Fruit fly (Drosophila melanogaster) whole organism, prepupa: Measurements from ENCODE around the gene CAHbeta.

Source experiments
- Blimp-1 ChIP-seq: fragments of 200-800 bp; sonication (Bioruptor generic); optimal IDR thresholded peaks from 3 replicates; lab custom pipeline; 2017; ENCODE audit warnings: missing biosample characterization, missing genetic modification characterization, mild to moderate bottlenecking, moderate library complexity, missing genetic modification reagents
- CG10631 ChIP-seq: fragments of 200-800 bp; sonication (Bioruptor generic); optimal IDR thresholded peaks from 2 replicates; lab custom pipeline; 2016; ENCODE audit warnings: missing biosample characterization, missing genetic modification characterization
- CG10669 ChIP-seq: fragments of 200-800 bp; sonication (Bioruptor generic); optimal IDR thresholded peaks from 3 replicates; lab custom pipeline; 2018; ENCODE audit warnings: missing biosample characterization, mild to moderate bottlenecking, missing genetic modification characterization, moderate library complexity
- CG11294 ChIP-seq: fragments of 200-800 bp; sonication (Bioruptor generic); IDR thresholded peaks from 2 replicates; pipeline ENCODE4 v1.3.6; 2022; ENCODE audit warnings: missing biosample characterization, missing genetic modification characterization
- CG11762 ChIP-seq: fragments of 200-800 bp; sonication (Bioruptor generic); optimal IDR thresholded peaks from 3 replicates; lab custom pipeline; 2016; ENCODE audit warnings: missing biosample characterization, missing genetic modification characterization; ENCODE audit not compliant: insufficient read depth
- CG11902 ChIP-seq: fragments of 200-800 bp; sonication (Bioruptor generic); optimal IDR thresholded peaks from 3 replicates; lab custom pipeline; 2016; ENCODE audit warnings: missing biosample characterization, missing genetic modification characterization
- CG3032 ChIP-seq: fragments of 200-800 bp; optimal IDR thresholded peaks from 2 replicates; lab custom pipeline; 2019; ENCODE audit warnings: missing biosample characterization, mild to moderate bottlenecking, missing genetic modification characterization, moderate library complexity
- CG31627 ChIP-seq: fragments of 200-800 bp; sonication (Bioruptor generic); optimal IDR thresholded peaks from 3 replicates; lab custom pipeline; 2016; ENCODE audit warnings: missing biosample characterization, missing genetic modification characterization
- CG3919 ChIP-seq: fragments of 200-800 bp; sonication (Bioruptor generic); optimal IDR thresholded peaks from 3 replicates; lab custom pipeline; 2016; ENCODE audit warnings: missing biosample characterization, missing genetic modification characterization
- CG4318 ChIP-seq: fragments of 200-800 bp; sonication (Bioruptor generic); optimal IDR thresholded peaks from 3 replicates; lab custom pipeline; 2017; ENCODE audit warnings: missing biosample characterization, mild to moderate bottlenecking, missing genetic modification characterization
- CG6276 ChIP-seq: fragments of 200-800 bp; sonication (Bioruptor generic); optimal IDR thresholded peaks from 2 replicates; lab custom pipeline; 2017; ENCODE audit warnings: missing biosample characterization, mild to moderate bottlenecking, missing genetic modification characterization
- CG6808 ChIP-seq: fragments of 200-800 bp; sonication (Bioruptor generic); optimal IDR thresholded peaks from 3 replicates; lab custom pipeline; 2017; ENCODE audit warnings: missing biosample characterization, missing genetic modification characterization, mild to moderate bottlenecking, moderate library complexity, missing genetic modification reagents
- CG6854 ChIP-seq: fragments of 200-800 bp; sonication (Bioruptor generic); optimal IDR thresholded peaks from 2 replicates; lab custom pipeline; 2017; ENCODE audit warnings: missing biosample characterization, mild to moderate bottlenecking, missing genetic modification characterization
- CG7368 ChIP-seq: fragments of 200-800 bp; sonication (Bioruptor generic); optimal IDR thresholded peaks from 3 replicates; lab custom pipeline; 2016; ENCODE audit warnings: missing biosample characterization, missing genetic modification characterization
- CG8319 ChIP-seq: fragments of 200-800 bp; sonication (Bioruptor generic); optimal IDR thresholded peaks from 3 replicates; lab custom pipeline; 2016; ENCODE audit warnings: missing biosample characterization, missing genetic modification characterization
- CG8632 ChIP-seq: fragments of 200-800 bp; sonication (Bioruptor generic); optimal IDR thresholded peaks from 3 replicates; lab custom pipeline; 2016; ENCODE audit warnings: missing biosample characterization, missing genetic modification characterization
- CG9139 ChIP-seq: fragments of 200-800 bp; sonication (Bioruptor generic); optimal IDR thresholded peaks from 3 replicates; lab custom pipeline; 2017; ENCODE audit warnings: missing biosample characterization, mild to moderate bottlenecking, missing genetic modification characterization
- Eip75B ChIP-seq: fragments of 200-800 bp; sonication (Bioruptor generic); optimal IDR thresholded peaks from 3 replicates; lab custom pipeline; 2016; ENCODE audit warnings: missing biosample characterization, missing genetic modification characterization
- Eip78C ChIP-seq: fragments of 200-800 bp; sonication (Bioruptor generic); peaks from one replicate; lab custom pipeline; 2016; ENCODE audit warnings: missing biosample characterization, missing genetic modification characterization
- Eip93F ChIP-seq: fragments of 200-800 bp; sonication (Bioruptor generic); optimal IDR thresholded peaks from 2 replicates; lab custom pipeline; 2016; ENCODE audit warnings: missing biosample characterization, mild to moderate bottlenecking, missing genetic modification characterization
- Gug ChIP-seq: fragments of 200-800 bp; sonication (Bioruptor generic); IDR thresholded peaks from 2 replicates; pipeline ENCODE4 v1.3.6; 2022; ENCODE audit warnings: missing biosample characterization, missing genetic modification characterization
- Hr38 ChIP-seq: sonication (Bioruptor generic); optimal IDR thresholded peaks from 2 replicates; lab custom pipeline; 2016; ENCODE audit warnings: missing biosample characterization, missing genetic modification characterization
- Hr39 ChIP-seq: fragments of 200-800 bp; sonication (Bioruptor generic); optimal IDR thresholded peaks from 2 replicates; lab custom pipeline; 2016; ENCODE audit warnings: missing biosample characterization, missing genetic modification characterization
- Hr4 ChIP-seq: fragments of 200-800 bp; sonication (Bioruptor generic); optimal IDR thresholded peaks from 3 replicates; lab custom pipeline; 2016; ENCODE audit warnings: missing biosample characterization, missing genetic modification characterization
- Lpt ChIP-seq: fragments of 200-800 bp; sonication (Bioruptor generic); optimal IDR thresholded peaks from 3 replicates; lab custom pipeline; 2016; ENCODE audit warnings: missing biosample characterization, missing genetic modification characterization
- OdsH ChIP-seq: fragments of 200-800 bp; sonication (Bioruptor generic); optimal IDR thresholded peaks from 3 replicates; lab custom pipeline; 2016; ENCODE audit warnings: missing biosample characterization, missing genetic modification characterization
- Smox ChIP-seq: fragments of 200-800 bp; sonication (Bioruptor generic); optimal IDR thresholded peaks from 3 replicates; lab custom pipeline; 2016; ENCODE audit warnings: missing biosample characterization, missing genetic modification characterization
- Sox102F ChIP-seq: fragments of 200-800 bp; sonication (Bioruptor generic); optimal IDR thresholded peaks from 2 replicates; lab custom pipeline; 2016; ENCODE audit warnings: missing biosample characterization, mild to moderate bottlenecking, missing genetic modification characterization
- Sox14 ChIP-seq: fragments of 200-800 bp; sonication (Bioruptor generic); optimal IDR thresholded peaks from 3 replicates; lab custom pipeline; 2016; ENCODE audit warnings: missing biosample characterization, missing genetic modification characterization
- Sox15 ChIP-seq: fragments of 200-800 bp; sonication (Bioruptor generic); optimal IDR thresholded peaks from 3 replicates; lab custom pipeline; 2016; ENCODE audit warnings: missing biosample characterization, missing genetic modification characterization
- cyc ChIP-seq: fragments of 200-800 bp; sonication (Bioruptor generic); optimal IDR thresholded peaks from 3 replicates; lab custom pipeline; 2016; ENCODE audit warnings: missing biosample characterization, missing genetic modification characterization
- dsx ChIP-seq: fragments of 200-800 bp; optimal IDR thresholded peaks from 3 replicates; lab custom pipeline; 2019; ENCODE audit warnings: missing biosample characterization, mild to moderate bottlenecking, missing genetic modification characterization, moderate library complexity; ENCODE audit not compliant: poor library complexity, severe bottlenecking
- eg ChIP-seq: fragments of 200-800 bp; sonication (Bioruptor generic); IDR thresholded peaks from 3 replicates; pipeline ENCODE4 v1.3.6; 2022; ENCODE audit warnings: missing biosample characterization, missing genetic modification characterization
- esn ChIP-seq: fragments of 200-800 bp; sonication (Bioruptor generic); optimal IDR thresholded peaks from 2 replicates; lab custom pipeline; 2016; ENCODE audit warnings: missing biosample characterization, mild to moderate bottlenecking, missing genetic modification characterization, moderate library complexity
- fkh ChIP-seq: fragments of 200-800 bp; sonication (Bioruptor generic); optimal IDR thresholded peaks from 3 replicates; lab custom pipeline; 2017; ENCODE audit warnings: missing biosample characterization, mild to moderate bottlenecking, missing genetic modification characterization, moderate library complexity
- svp ChIP-seq: fragments of 200-800 bp; sonication (Bioruptor generic); peaks from one replicate; lab custom pipeline; 2016; ENCODE audit warnings: missing biosample characterization, missing genetic modification characterization
- vri ChIP-seq: fragments of 200-800 bp; sonication (Bioruptor generic); optimal IDR thresholded peaks from 3 replicates; lab custom pipeline; 2016; ENCODE audit warnings: missing biosample characterization, mild to moderate bottlenecking, missing genetic modification characterization

The CAHbeta gene

DNA sequence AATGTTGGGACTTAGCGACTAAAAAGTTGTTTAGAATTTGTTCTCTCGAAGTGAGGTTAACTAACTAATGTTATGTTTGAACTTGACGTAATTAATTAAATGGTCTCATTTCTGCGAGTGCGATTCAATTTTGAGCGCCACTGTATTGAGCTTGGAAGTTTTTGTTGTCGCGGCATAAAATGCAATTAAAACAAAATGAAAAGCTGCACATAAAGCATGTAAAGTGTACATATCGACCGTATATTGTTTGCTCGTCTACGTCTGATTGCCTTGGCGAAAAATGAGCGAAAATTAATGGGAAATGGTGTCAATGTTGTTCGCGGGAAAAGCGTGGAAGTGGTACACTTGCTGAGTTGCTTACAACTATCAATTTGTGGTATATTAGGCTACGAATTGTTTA is 36.2 kb downstream of the CAHbeta start:
- TF ChIP-seq eg (GFP tag; lab: Robert Waterston, UW) (no peak), Sox14 (GFP tag; lab: Kevin White, UChicago) (no peak), CG9139 (no peak), CG10669 (no peak), Sox15 (GFP tag; lab: Kevin White, UChicago) (no peak), Hr38 (no peak), Eip93F (GFP tag; lab: Kevin White, UChicago) (no peak), CG8632 (GFP tag; lab: Kevin White, UChicago) (no peak), CG4318 (no peak), CG7368 (GFP tag; lab: Kevin White, UChicago) (no peak), CG11762 (no peak), CG3919 (GFP tag; lab: Kevin White, UChicago) (no peak), CG11294 (GFP tag; lab: Robert Waterston, UW) (no peak), OdsH (no peak), CG8319 (GFP tag; lab: Kevin White, UChicago) (no peak)
- TF ChIP-seq, all 60 proteins: peak for 0

DNA sequence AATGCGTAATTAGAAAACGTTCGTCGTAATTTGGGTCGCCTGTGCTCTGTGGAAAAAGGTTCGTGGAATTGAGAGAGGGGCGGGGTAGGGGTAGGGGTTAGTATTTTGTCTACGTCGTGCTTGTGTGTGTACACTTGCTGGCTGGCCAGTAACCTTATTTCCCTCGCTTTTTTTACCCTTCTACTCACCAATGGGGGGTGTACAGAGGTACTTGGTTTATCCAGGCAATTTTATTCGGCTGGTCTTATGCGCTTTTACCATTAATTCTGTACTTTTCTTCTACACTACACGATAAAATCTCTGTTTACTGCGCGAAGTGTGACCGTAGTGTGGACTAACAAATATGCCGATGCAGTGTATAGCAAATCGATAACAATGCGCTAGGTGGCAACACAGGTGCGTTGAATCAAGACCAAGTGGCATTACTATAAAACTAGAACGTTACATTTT is 39.1 kb downstream of the CAHbeta start, which contains the start of gene tgo:
TSS of gene tgo (minus strand) at position 334 of the 450 bp plus-strand sequence.
- TF ChIP-seq fkh (GFP tag; lab: Kevin White, UChicago) = peak; percentile 87
- peak; percentile 9 for TF ChIP-seq CG3032
- TF ChIP-seq vri (GFP tag; lab: Kevin White, UChicago) = no peak
- peak; percentile 40 for TF ChIP-seq CG6854

DNA sequence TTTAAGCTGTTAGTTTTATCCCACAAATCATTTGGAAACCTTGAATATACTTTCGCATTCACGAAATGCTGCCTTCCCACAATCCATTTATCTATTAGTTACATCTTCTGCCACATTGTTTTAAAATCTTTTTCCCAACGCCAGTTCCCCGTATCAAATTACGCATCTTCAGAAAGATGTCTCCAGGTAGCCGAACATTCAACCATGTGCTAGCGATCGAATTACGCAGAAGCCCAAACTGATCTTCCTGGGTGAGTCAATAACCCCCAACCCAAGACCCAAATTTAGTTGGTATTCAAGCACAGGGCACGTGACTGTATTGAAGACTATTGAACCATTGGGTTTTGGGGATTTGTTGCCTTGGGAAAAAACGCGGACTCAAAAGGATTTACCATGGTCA is 43.3 kb downstream of the CAHbeta start:
- TF ChIP-seq Smox (GFP tag; lab: Kevin White, UChicago) (no peak), Eip75B (GFP tag; lab: Kevin White, UChicago) (no peak)

DNA sequence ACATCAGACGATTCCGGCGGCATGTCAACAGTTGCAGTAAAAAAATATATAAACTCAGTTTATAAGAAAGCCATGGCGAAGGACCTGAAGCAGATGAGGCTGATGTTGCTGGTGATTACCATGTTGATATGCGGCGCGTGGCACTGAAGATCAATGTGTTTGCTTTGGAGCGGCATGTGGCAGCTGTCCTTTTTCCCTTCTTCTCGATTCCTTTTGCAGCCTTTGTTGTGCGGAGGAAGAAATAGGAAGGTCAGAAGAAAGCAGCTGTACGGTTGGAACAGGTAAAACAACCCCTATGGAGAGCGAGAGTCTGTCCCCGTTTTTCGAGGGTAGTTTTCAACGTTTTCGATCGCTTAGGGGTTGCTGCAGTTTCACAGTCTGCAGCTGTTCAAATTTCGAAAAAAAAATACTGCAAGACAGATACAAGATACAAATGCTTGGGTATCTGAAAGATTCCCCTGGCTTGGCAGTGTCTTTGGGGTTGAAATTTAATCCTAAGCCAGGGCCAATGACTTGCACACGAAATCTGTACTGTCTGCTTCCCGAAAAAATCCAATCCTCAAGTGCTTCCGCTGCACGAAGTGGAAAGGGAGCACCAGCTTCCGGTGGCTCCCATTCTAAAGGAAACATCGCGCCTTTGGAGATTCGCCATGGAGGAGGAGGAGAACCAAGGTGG is 44.3 kb downstream of the CAHbeta start:
- TF ChIP-seq cyc (GFP tag; lab: Kevin White, UChicago) (no peak), Hr39 (GFP tag; lab: Kevin White, UChicago) (no peak)

DNA sequence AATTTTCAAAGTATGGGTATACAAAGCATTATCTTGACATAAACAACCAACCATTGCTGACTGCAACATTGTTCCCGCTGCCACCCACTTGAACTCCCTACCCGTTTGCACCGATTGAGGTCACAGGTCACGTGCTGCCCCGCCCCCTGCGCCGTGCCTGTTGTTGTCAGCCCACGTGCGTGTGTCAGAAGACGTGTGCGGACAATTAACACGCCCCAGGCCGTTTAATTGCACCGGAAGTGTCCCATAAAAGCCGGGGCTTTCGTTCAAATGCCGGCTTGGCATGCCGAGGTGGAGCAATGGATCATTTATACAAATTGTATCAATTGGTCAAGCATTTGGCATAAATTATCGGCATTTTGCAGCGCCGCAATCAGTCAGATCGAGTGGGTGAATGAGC is 46.4 kb downstream of the CAHbeta start:
- no peak for TF ChIP-seq CG11902 (GFP tag; lab: Kevin White, UChicago)

DNA sequence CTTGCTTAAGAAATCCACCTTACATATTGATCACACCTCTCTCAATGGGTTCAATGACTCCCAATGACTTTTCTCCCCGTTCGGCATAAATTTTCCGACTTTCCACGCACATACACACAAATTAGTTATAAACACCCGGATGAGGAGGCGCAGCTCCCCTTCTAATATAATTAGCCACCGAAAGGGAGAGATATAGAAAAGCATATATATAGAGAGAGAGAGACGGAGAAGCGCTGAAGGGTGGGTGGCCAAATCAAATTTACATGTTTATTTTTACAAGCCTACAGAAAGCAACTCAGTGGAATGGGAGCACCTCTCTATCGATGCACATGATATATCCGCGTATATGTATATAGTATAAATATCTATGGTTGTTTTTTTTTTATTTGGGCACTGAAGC is 48.0 kb downstream of the CAHbeta start:
- TF ChIP-seq fkh (GFP tag; lab: Kevin White, UChicago) = peak; percentile 31
- TF ChIP-seq svp (GFP tag; lab: Kevin White, UChicago) = no peak
- TF ChIP-seq, all 60 proteins: peak for 1

DNA sequence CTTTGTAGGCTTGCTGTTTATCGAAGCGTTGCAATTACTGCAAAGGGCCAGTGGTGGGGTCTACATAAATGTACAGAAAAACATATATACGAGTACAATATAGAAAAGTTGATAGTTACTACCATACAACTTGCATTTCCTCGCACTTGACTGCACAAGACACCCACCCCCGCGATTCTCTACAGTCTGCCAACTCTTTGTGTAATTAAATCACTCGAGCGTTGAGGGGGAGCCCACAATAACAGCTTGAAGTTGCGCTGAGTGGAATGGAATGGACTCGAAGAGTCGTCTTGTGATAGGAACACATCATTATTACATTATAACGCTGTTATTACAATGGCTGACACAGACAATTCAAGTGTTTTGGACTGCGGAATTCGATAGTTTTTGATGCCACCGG is 48.8 kb downstream of the CAHbeta start:
- no peak for TF ChIP-seq Lpt
- TF ChIP-seq Gug (GFP tag; lab: Robert Waterston, UW) = no peak
- TF ChIP-seq Eip78C (GFP tag; lab: Kevin White, UChicago) = peak; percentile 37
- no peak for TF ChIP-seq Smox (GFP tag; lab: Kevin White, UChicago)
- TF ChIP-seq esn = no peak
- no peak for TF ChIP-seq CG31627 (GFP tag; lab: Kevin White, UChicago)
- TF ChIP-seq vri (GFP tag; lab: Kevin White, UChicago) = no peak
- no peak for TF ChIP-seq CG6276 (GFP tag; lab: Kevin White, UChicago)
- TF ChIP-seq CG11762 = no peak
- TF ChIP-seq eg (GFP tag; lab: Robert Waterston, UW) = no peak
- no peak for TF ChIP-seq CG10631 (GFP tag; lab: Kevin White, UChicago)
- no peak for TF ChIP-seq Hr4 (GFP tag; lab: Kevin White, UChicago)
- peak; percentile 11 for TF ChIP-seq Sox14 (GFP tag; lab: Kevin White, UChicago)
- no peak for TF ChIP-seq fkh (GFP tag; lab: Kevin White, UChicago)
- TF ChIP-seq Blimp-1 (GFP tag; lab: Kevin White, UChicago) = no peak
- no peak for TF ChIP-seq CG6808 (GFP tag; lab: Kevin White, UChicago)
- TF ChIP-seq CG11902 (GFP tag; lab: Kevin White, UChicago) = no peak
- no peak for TF ChIP-seq Eip93F (GFP tag; lab: Kevin White, UChicago)
- TF ChIP-seq dsx (GFP tag; lab: Kevin White, UChicago) = peak; percentile 26
- no peak for TF ChIP-seq CG11294 (GFP tag; lab: Robert Waterston, UW)
- TF ChIP-seq CG7368 (GFP tag; lab: Kevin White, UChicago) = no peak
- no peak for TF ChIP-seq Sox102F (GFP tag; lab: Kevin White, UChicago)
- TF ChIP-seq cyc (GFP tag; lab: Kevin White, UChicago) = no peak
- TF ChIP-seq, all 60 proteins: peak for 3
